Fruit fly (Drosophila melanogaster) whole organism, embryonic: ENCODE results near the gene CG13385.

Source experiments
- Antp ChIP-seq: fragments of 200-800 bp; sonication (Bioruptor generic); optimal IDR thresholded peaks from 3 replicates; lab custom pipeline; 2016; ENCODE audit warnings: missing biosample characterization, missing genetic modification characterization
- Atf3 ChIP-seq: fragments of 200-800 bp; sonication (Bioruptor generic); optimal IDR thresholded peaks from 3 replicates; lab custom pipeline; 2016; ENCODE audit warnings: missing biosample characterization, missing genetic modification characterization
- CG10321 ChIP-seq: fragments of 200-800 bp; sonication (Bioruptor generic); IDR thresholded peaks from 2 replicates; pipeline ENCODE4 v1.3.6; 2022; ENCODE audit warnings: missing biosample characterization, missing genetic modification characterization
- CG12155 ChIP-seq: fragments of 200-800 bp; sonication (Bioruptor generic); optimal IDR thresholded peaks from 3 replicates; lab custom pipeline; 2016; ENCODE audit warnings: missing biosample characterization, missing genetic modification characterization
- CG12942 ChIP-seq: fragments of 200-800 bp; sonication (Bioruptor generic); optimal IDR thresholded peaks from 3 replicates; lab custom pipeline; 2016; ENCODE audit warnings: missing biosample characterization, missing genetic modification characterization
- CG14860 ChIP-seq: fragments of 200-800 bp; sonication (Bioruptor generic); IDR thresholded peaks from 3 replicates; pipeline ENCODE4 v1.3.6; 2022; ENCODE audit warnings: missing biosample characterization, missing genetic modification characterization; ENCODE audit not compliant: partially characterized antibody
- CG17385 ChIP-seq: fragments of 200-800 bp; sonication (Bioruptor generic); optimal IDR thresholded peaks from 3 replicates; lab custom pipeline; 2018; ENCODE audit warnings: missing biosample characterization, mild to moderate bottlenecking, missing genetic modification characterization
- CG18262 ChIP-seq: fragments of 200-800 bp; optimal IDR thresholded peaks from 3 replicates; lab custom pipeline; 2019; ENCODE audit warnings: missing biosample characterization, mild to moderate bottlenecking, missing genetic modification characterization, moderate library complexity
- CG2678 ChIP-seq: fragments of 200-800 bp; sonication (Bioruptor generic); optimal IDR thresholded peaks from 3 replicates; lab custom pipeline; 2019; ENCODE audit warnings: missing biosample characterization, mild to moderate bottlenecking, missing genetic modification characterization, moderate library complexity
- CG30020 ChIP-seq: fragments of 200-800 bp; optimal IDR thresholded peaks from 2 replicates; lab custom pipeline; 2019; ENCODE audit warnings: missing biosample characterization, mild to moderate bottlenecking, missing genetic modification characterization, moderate library complexity
- CG3995 ChIP-seq: fragments of 200-800 bp; sonication (Bioruptor generic); optimal IDR thresholded peaks from 3 replicates; lab custom pipeline; 2016; ENCODE audit warnings: missing biosample characterization, missing genetic modification characterization
- CG4730 ChIP-seq: fragments of 200-800 bp; sonication (Bioruptor generic); IDR thresholded peaks from 2 replicates; pipeline ENCODE4 v1.3.6; 2022; ENCODE audit warnings: missing biosample characterization, missing genetic modification characterization
- CG6175 ChIP-seq: fragments of 200-800 bp; sonication (Bioruptor generic); IDR thresholded peaks from 3 replicates; pipeline ENCODE4 v1.3.6; 2022; ENCODE audit warnings: missing biosample characterization, missing genetic modification characterization
- CG6654 ChIP-seq: fragments of 200-800 bp; sonication (Bioruptor generic); optimal IDR thresholded peaks from 2 replicates; lab custom pipeline; 2017; ENCODE audit warnings: missing biosample characterization, mild to moderate bottlenecking, missing genetic modification characterization
- CG7839 ChIP-seq: fragments of 200-800 bp; sonication (Bioruptor generic); optimal IDR thresholded peaks from 3 replicates; lab custom pipeline; 2018; ENCODE audit warnings: missing biosample characterization, mild to moderate bottlenecking, missing genetic modification characterization, moderate library complexity
- CG9215 ChIP-seq: fragments of 200-800 bp; sonication (Bioruptor generic); IDR thresholded peaks from 2 replicates; pipeline ENCODE4 v1.3.6; 2022; ENCODE audit warnings: missing biosample characterization, missing genetic modification characterization
- CG9817 ChIP-seq: fragments of 200-800 bp; sonication (Bioruptor generic); optimal IDR thresholded peaks from 2 replicates; lab custom pipeline; 2018; ENCODE audit warnings: missing biosample characterization, mild to moderate bottlenecking, missing genetic modification characterization, moderate library complexity
- Eip74EF ChIP-seq, 2 experiments: fragments of 200-800 bp in 1 of 2; fragments of >200 bp in 1 of 2; sonication (Bioruptor generic) in 1 of 2; optimal IDR thresholded peaks; 2 replicates each; lab custom pipeline; 2017 to 2019; ENCODE audit warnings: missing biosample characterization in 2 of 2, missing genetic modification characterization in 2 of 2, mild to moderate bottlenecking in 1 of 2, moderate library complexity in 1 of 2
- Ets65A ChIP-seq: fragments of 200-800 bp; sonication (Bioruptor generic); peaks from one replicate; lab custom pipeline; 2016; ENCODE audit warnings: missing biosample characterization, missing genetic modification characterization
- H15 ChIP-seq: fragments of 200-800 bp; sonication (Bioruptor generic); IDR thresholded peaks from 3 replicates; pipeline ENCODE4 v1.3.6; 2022; ENCODE audit warnings: missing biosample characterization, missing genetic modification characterization
- Hmr ChIP-seq: fragments of 200-800 bp; sonication (Bioruptor generic); optimal IDR thresholded peaks from 3 replicates; lab custom pipeline; 2017; ENCODE audit warnings: mild to moderate bottlenecking, missing biosample characterization, missing genetic modification reagents, missing genetic modification characterization
- NFAT ChIP-seq: fragments of 200-800 bp; sonication (Bioruptor generic); IDR thresholded peaks from 2 replicates; pipeline ENCODE4 v1.3.6; 2022; ENCODE audit warnings: missing biosample characterization, missing genetic modification characterization
- Nf-YC ChIP-seq: fragments of 200-800 bp; optimal IDR thresholded peaks from 3 replicates; lab custom pipeline; 2019; ENCODE audit warnings: missing biosample characterization, mild to moderate bottlenecking, missing genetic modification characterization, moderate library complexity
- Sox100B ChIP-seq: fragments of 200-800 bp; sonication (Bioruptor generic); optimal IDR thresholded peaks from 3 replicates; lab custom pipeline; 2018; ENCODE audit warnings: missing biosample characterization, mild to moderate bottlenecking, missing genetic modification characterization
- Taf1 ChIP-seq: fragments of 200-800 bp; sonication (Bioruptor generic); IDR thresholded peaks from 2 replicates; pipeline ENCODE4 v1.3.6; 2022; ENCODE audit warnings: missing biosample characterization, missing genetic modification characterization
- bsh ChIP-seq, 2 experiments: fragments of 200-800 bp; sonication (Bioruptor generic); optimal IDR thresholded peaks; 2 replicates each; lab custom pipeline; 2017 to 2018; ENCODE audit warnings: mild to moderate bottlenecking in 2 of 2, missing biosample characterization in 2 of 2, missing genetic modification characterization in 2 of 2, moderate library complexity in 1 of 2
- chinmo ChIP-seq: fragments of 200-800 bp; sonication (Bioruptor generic); IDR thresholded peaks from 4 replicates; pipeline ENCODE4 v1.3.6; 2022; ENCODE audit warnings: missing biosample characterization, missing genetic modification characterization; ENCODE audit not compliant: partially characterized antibody
- ci ChIP-seq: fragments of 200-800 bp; sonication (Bioruptor generic); IDR thresholded peaks from 3 replicates; pipeline ENCODE4 v1.3.6; 2022; ENCODE audit warnings: missing biosample characterization, missing genetic modification characterization
- dysf ChIP-seq: fragments of 200-800 bp; sonication (Bioruptor generic); IDR thresholded peaks from 3 replicates; pipeline ENCODE4 v1.3.6; 2022; ENCODE audit warnings: missing biosample characterization, missing genetic modification characterization
- gce ChIP-seq: fragments of 200-800 bp; sonication (Bioruptor generic); IDR thresholded peaks from 3 replicates; pipeline ENCODE4 v1.3.6; 2022; ENCODE audit warnings: missing biosample characterization, missing genetic modification characterization
- gsb-n ChIP-seq: fragments of 200-800 bp; sonication (Bioruptor generic); optimal IDR thresholded peaks from 3 replicates; lab custom pipeline; 2018; ENCODE audit warnings: missing biosample characterization, mild to moderate bottlenecking, missing genetic modification characterization
- hb ChIP-seq: fragments of 200-800 bp; sonication (Bioruptor generic); IDR thresholded peaks from 3 replicates; pipeline ENCODE4 v1.3.6; 2022; ENCODE audit warnings: missing biosample characterization, missing genetic modification characterization; ENCODE audit not compliant: partially characterized antibody
- her ChIP-seq: fragments of 200-800 bp; sonication (Bioruptor generic); optimal IDR thresholded peaks from 2 replicates; lab custom pipeline; 2016; ENCODE audit warnings: missing biosample characterization, missing genetic modification characterization
- lab ChIP-seq: fragments of 200-800 bp; sonication (Bioruptor generic); optimal IDR thresholded peaks from 3 replicates; lab custom pipeline; 2017; ENCODE audit warnings: missing biosample characterization, missing genetic modification characterization, mild to moderate bottlenecking, moderate library complexity, missing genetic modification reagents
- lbe ChIP-seq: fragments of 200-800 bp; sonication (Bioruptor generic); optimal IDR thresholded peaks from 2 replicates; lab custom pipeline; 2016; ENCODE audit warnings: missing biosample characterization, mild to moderate bottlenecking, missing genetic modification characterization
- lilli ChIP-seq: fragments of 200-800 bp; sonication (Bioruptor generic); optimal IDR thresholded peaks from 3 replicates; lab custom pipeline; 2016; ENCODE audit warnings: missing biosample characterization, missing genetic modification characterization
- lov ChIP-seq, 2 experiments: fragments of 200-800 bp in 1 of 2; fragments of >200 bp in 1 of 2; sonication (Bioruptor generic) in 1 of 2; IDR thresholded peaks in 1 of 2; optimal IDR thresholded peaks in 1 of 2; 2 replicates in 1 of 2; 3 replicates in 1 of 2; pipeline versions ENCODE4 v1.3.6 to Lab custom; 2017 to 2022; ENCODE audit warnings: missing biosample characterization in 1 of 2, missing genetic modification characterization in 1 of 2
- nerfin-1 ChIP-seq: fragments of 200-800 bp; sonication (Bioruptor generic); optimal IDR thresholded peaks from 3 replicates; lab custom pipeline; 2019; ENCODE audit warnings: missing biosample characterization, mild to moderate bottlenecking, missing genetic modification characterization, moderate library complexity
- nerfin-2 ChIP-seq: fragments of 200-800 bp; sonication (Bioruptor generic); IDR thresholded peaks from 2 replicates; pipeline ENCODE4 v1.3.6; 2022; ENCODE audit warnings: missing biosample characterization, missing genetic modification characterization; ENCODE audit not compliant: partially characterized antibody
- nom ChIP-seq: fragments of 200-800 bp; sonication (Bioruptor generic); optimal IDR thresholded peaks from 2 replicates; lab custom pipeline; 2017; ENCODE audit warnings: missing biosample characterization, missing genetic modification characterization, mild to moderate bottlenecking, moderate library complexity, missing genetic modification reagents
- pzg ChIP-seq: fragments of 200-800 bp; sonication (Bioruptor generic); optimal IDR thresholded peaks from 3 replicates; lab custom pipeline; 2018; ENCODE audit warnings: missing biosample characterization, mild to moderate bottlenecking, missing genetic modification characterization, moderate library complexity
- sim ChIP-seq: fragments of 200-800 bp; sonication (Bioruptor generic); IDR thresholded peaks from 2 replicates; pipeline ENCODE4 v1.3.6; 2022; ENCODE audit warnings: missing biosample characterization, missing genetic modification characterization
- sna ChIP-seq: fragments of 200-800 bp; sonication (Bioruptor generic); IDR thresholded peaks from 2 replicates; pipeline ENCODE4 v1.3.6; 2022; ENCODE audit warnings: missing biosample characterization, missing genetic modification characterization; ENCODE audit not compliant: partially characterized antibody
- tap ChIP-seq: fragments of 200-800 bp; optimal IDR thresholded peaks from 3 replicates; lab custom pipeline; 2019; ENCODE audit warnings: missing biosample characterization, mild to moderate bottlenecking, missing genetic modification characterization, moderate library complexity
- tin ChIP-seq: fragments of 200-800 bp; sonication (Bioruptor generic); optimal IDR thresholded peaks from 3 replicates; lab custom pipeline; 2016; ENCODE audit warnings: missing biosample characterization, missing genetic modification characterization
- tx ChIP-seq: fragments of 200-800 bp; sonication (Bioruptor generic); optimal IDR thresholded peaks from 2 replicates; lab custom pipeline; 2016; ENCODE audit warnings: missing biosample characterization, missing genetic modification characterization
- vnd ChIP-seq: fragments of 200-800 bp; sonication (Bioruptor generic); IDR thresholded peaks from 3 replicates; pipeline ENCODE4 v1.3.6; 2022; ENCODE audit warnings: missing biosample characterization, missing genetic modification characterization; ENCODE audit not compliant: partially characterized antibody
- zen ChIP-seq: fragments of 200-800 bp; sonication (Bioruptor generic); optimal IDR thresholded peaks from 3 replicates; lab custom pipeline; 2018; ENCODE audit warnings: missing biosample characterization, mild to moderate bottlenecking, missing genetic modification characterization, moderate library complexity

CG13385 gene

DNA sequence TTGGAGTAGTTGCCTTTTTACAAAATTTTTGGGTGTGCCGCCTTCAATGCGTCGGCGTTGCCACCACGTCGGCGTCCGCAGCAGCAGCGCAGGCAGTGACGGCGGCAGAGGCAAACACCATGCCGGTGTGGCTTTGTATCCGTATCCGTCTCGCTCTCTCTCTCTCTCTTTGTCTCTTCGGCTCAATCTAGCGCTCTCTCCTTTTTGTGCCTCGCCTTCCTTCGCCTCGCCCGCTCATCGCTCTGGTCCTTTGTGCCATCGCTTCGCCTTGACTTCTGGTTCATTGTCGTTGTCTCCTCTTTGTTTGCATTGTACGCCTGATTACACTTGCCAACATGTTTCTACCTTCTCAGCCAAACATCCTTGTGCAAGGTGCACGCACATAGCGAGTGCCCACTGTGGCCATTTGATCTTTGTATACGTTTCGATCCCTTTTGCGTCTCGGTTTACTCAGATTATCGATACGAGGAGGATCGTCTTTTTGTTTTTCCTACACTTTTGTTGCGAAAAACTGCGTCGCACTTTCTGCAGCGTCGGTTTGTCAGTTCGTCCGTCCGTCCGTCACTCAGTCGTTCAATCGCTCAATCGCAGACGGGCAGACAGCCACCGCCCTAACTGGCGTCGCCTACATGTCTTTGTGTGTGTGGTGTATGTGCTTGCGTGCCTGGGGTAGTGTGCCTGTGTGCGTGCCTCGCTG is 20.0 kb downstream of the CG13385 start (continued):
- no peak for TF ChIP-seq gsb-n (tag; lab: Kevin White, UChicago)
- peak; percentile 9 for TF ChIP-seq Antp (GFP tag; lab: Kevin White, UChicago)
- no peak for TF ChIP-seq CG9817 (tag; lab: Kevin White, UChicago)
- TF ChIP-seq CG12155, result no peak
- TF ChIP-seq lbe (GFP tag; lab: Kevin White, UChicago), result peak; percentile 55
- TF ChIP-seq CG12942 (GFP tag; lab: Kevin White, UChicago), result no peak
- no peak for TF ChIP-seq H15 (GFP tag; lab: Robert Waterston, UW)
- peak; percentile 23 for TF ChIP-seq lilli (GFP tag; lab: Kevin White, UChicago)
- TF ChIP-seq lov (optimal IDR thresholded peaks at IDR 0.05; lab: Kevin White, UChicago), result peak; percentile 96
- no peak for TF ChIP-seq lov (GFP tag; IDR thresholded peaks at IDR 0.05; lab: Robert Waterston, UW)
- TF ChIP-seq zen (tag; lab: Kevin White, UChicago), result peak; percentile 39
- 0 out of 2 replicates have a peak, but pooled peaks have one; percentile 5 for TF ChIP-seq sim
- no peak for TF ChIP-seq tap
- TF ChIP-seq Hmr (GFP tag; lab: Kevin White, UChicago), result peak; percentile 24
- TF ChIP-seq Nf-YC (tag; lab: Kevin White, UChicago), result no peak
- TF ChIP-seq NFAT (GFP tag; lab: Robert Waterston, UW), result 0 out of 2 replicates have a peak, but pooled peaks have one; percentile 11
- TF ChIP-seq CG4730 (GFP tag; lab: Robert Waterston, UW), result no peak
- TF ChIP-seq vnd (GFP tag; lab: Robert Waterston, UW), result no peak
- TF ChIP-seq CG2678, result no peak
- no peak for TF ChIP-seq sna (GFP tag; lab: Robert Waterston, UW)
- no peak for TF ChIP-seq hb (GFP tag; lab: Robert Waterston, UW)
- TF ChIP-seq gce (GFP tag; lab: Robert Waterston, UW), result 0 out of 3 replicates have a peak, but pooled peaks have one; percentile 39
- TF ChIP-seq CG7839 (tag; lab: Kevin White, UChicago), result no peak
- peak; percentile 24; the same call in 1 of the 2 replicates for TF ChIP-seq CG10321 (GFP tag; lab: Robert Waterston, UW)
- TF ChIP-seq Taf1, result no peak
- TF ChIP-seq CG6654, result no peak
- TF ChIP-seq ci (GFP tag; lab: Robert Waterston, UW), result peak; percentile 29; the same call in 1 of the 3 replicates
- peak; percentile 83 for TF ChIP-seq nom
- no peak for TF ChIP-seq tx (GFP tag; lab: Kevin White, UChicago)
- TF ChIP-seq CG30020, result no peak
- TF ChIP-seq CG17385 (GFP tag; lab: Kevin White, UChicago), result no peak
- no peak for TF ChIP-seq lab
- 0 out of 3 replicates have a peak, but pooled peaks have one; percentile 30 for TF ChIP-seq dysf (GFP tag; lab: Robert Waterston, UW)
- TF ChIP-seq pzg (GFP tag; lab: Kevin White, UChicago), result peak; percentile 11
- TF ChIP-seq CG18262 (tag; lab: Kevin White, UChicago), result no peak
- peak in 1 of 2 experiments; percentile 70 for TF ChIP-seq bsh (GFP tag; optimal IDR thresholded peaks at IDR 0.05; lab: Kevin White, UChicago)
- TF ChIP-seq her (GFP tag; lab: Kevin White, UChicago), result peak; percentile 51
- peak; percentile 2 for TF ChIP-seq nerfin-1 (tag; lab: Kevin White, UChicago)
- TF ChIP-seq nerfin-2, result no peak
- no peak for TF ChIP-seq Sox100B (GFP tag; lab: Kevin White, UChicago)
- no peak for TF ChIP-seq CG3995
- TF ChIP-seq CG6175 (GFP tag; lab: Robert Waterston, UW), result no peak
- no peak for TF ChIP-seq CG9215 (GFP tag; lab: Robert Waterston, UW)
- peak; percentile 62 for TF ChIP-seq Ets65A (GFP tag; lab: Kevin White, UChicago)
- TF ChIP-seq Atf3, result no peak
- no peak for TF ChIP-seq Eip74EF (GFP tag; optimal IDR thresholded peaks at IDR 0.05; lab: Kevin White, UChicago)
- no peak for TF ChIP-seq CG14860 (GFP tag; lab: Robert Waterston, UW)
- TF ChIP-seq tin, result peak; percentile 5
- TF ChIP-seq chinmo (GFP tag; lab: Robert Waterston, UW), result 0 out of 4 replicates have a peak, but pooled peaks have one; percentile 16
